Fruit fly (Drosophila melanogaster) whole organism, embryonic: ENCODE measurements around the gene Bicra.
A peak's percentile ranks its signal among the peaks of the same experiment; 100 is the strongest.

Experiments
- Antp ChIP-seq: fragments of 200-800 bp; sonication (Bioruptor generic); optimal IDR thresholded peaks from 3 replicates; lab custom pipeline; 2016; ENCODE audit warnings: missing biosample characterization, missing genetic modification characterization
- CG12071 ChIP-seq: fragments of 200-800 bp; sonication (Bioruptor generic); optimal IDR thresholded peaks from 3 replicates; lab custom pipeline; 2018; ENCODE audit warnings: missing biosample characterization, mild to moderate bottlenecking, missing genetic modification characterization
- CG14667 ChIP-seq: fragments of 200-800 bp; sonication (Bioruptor generic); IDR thresholded peaks from 2 replicates; pipeline ENCODE4 v1.3.6; 2022; ENCODE audit warnings: missing biosample characterization, missing genetic modification characterization
- CG14860 ChIP-seq: fragments of 200-800 bp; sonication (Bioruptor generic); IDR thresholded peaks from 3 replicates; pipeline ENCODE4 v1.3.6; 2022; ENCODE audit warnings: missing biosample characterization, missing genetic modification characterization; ENCODE audit not compliant: partially characterized antibody
- CG15011 ChIP-seq: fragments of 200-800 bp; sonication (Bioruptor generic); optimal IDR thresholded peaks from 3 replicates; lab custom pipeline; 2018; ENCODE audit warnings: missing biosample characterization, mild to moderate bottlenecking, missing genetic modification characterization
- CG15514 ChIP-seq: fragments of 200-800 bp; sonication (Bioruptor generic); optimal IDR thresholded peaks from 3 replicates; lab custom pipeline; 2017; ENCODE audit warnings: missing biosample characterization, missing genetic modification characterization, mild to moderate bottlenecking, moderate library complexity, missing genetic modification reagents
- CG15696 ChIP-seq: fragments of 200-800 bp; sonication (Bioruptor generic); optimal IDR thresholded peaks from 2 replicates; lab custom pipeline; 2019; ENCODE audit warnings: missing biosample characterization, mild to moderate bottlenecking, missing genetic modification characterization, moderate library complexity
- CG1603 ChIP-seq: fragments of 200-800 bp; sonication (Bioruptor generic); optimal IDR thresholded peaks from 2 replicates; lab custom pipeline; 2019; ENCODE audit warnings: missing biosample characterization, mild to moderate bottlenecking, missing genetic modification characterization, moderate library complexity
- CG17829 ChIP-seq: fragments of 200-800 bp; optimal IDR thresholded peaks from 2 replicates; lab custom pipeline; 2019; ENCODE audit warnings: missing biosample characterization, mild to moderate bottlenecking, missing genetic modification characterization, moderate library complexity
- CG1792 ChIP-seq: fragments of 200-800 bp; sonication (Bioruptor generic); optimal IDR thresholded peaks from 2 replicates; lab custom pipeline; 2016; ENCODE audit warnings: missing biosample characterization, missing genetic modification characterization
- CG33557 ChIP-seq: fragments of 200-800 bp; sonication (Bioruptor generic); optimal IDR thresholded peaks from 2 replicates; lab custom pipeline; 2019; ENCODE audit warnings: missing biosample characterization, mild to moderate bottlenecking, missing genetic modification characterization, moderate library complexity
- CG4360 ChIP-seq: fragments of 200-800 bp; sonication (Bioruptor generic); IDR thresholded peaks from 2 replicates; pipeline ENCODE4 v1.3.6; 2022; ENCODE audit warnings: missing biosample characterization, missing genetic modification characterization
- CG7357 ChIP-seq: fragments of 200-800 bp; sonication (Bioruptor generic); IDR thresholded peaks from 3 replicates; pipeline ENCODE4 v1.3.6; 2022; ENCODE audit warnings: missing biosample characterization, missing genetic modification characterization
- Doc2 ChIP-seq: fragments of 200-800 bp; sonication (Bioruptor generic); IDR thresholded peaks from 2 replicates; pipeline ENCODE4 v1.3.6; 2022; ENCODE audit warnings: missing biosample characterization, missing genetic modification characterization
- Dref ChIP-seq: fragments of 200-800 bp; sonication (Bioruptor generic); IDR thresholded peaks from 2 replicates; pipeline ENCODE4 v1.3.6; 2022; ENCODE audit warnings: missing biosample characterization, missing genetic modification characterization
- HLH3B ChIP-seq: fragments of 200-800 bp; sonication (Bioruptor generic); IDR thresholded peaks from 2 replicates; pipeline ENCODE4 v1.3.6; 2022; ENCODE audit warnings: missing biosample characterization, missing genetic modification characterization
- Lim3 ChIP-seq: fragments of 200-800 bp; sonication (Bioruptor generic); IDR thresholded peaks from 2 replicates; pipeline ENCODE4 v1.3.6; 2022; ENCODE audit warnings: missing biosample characterization, missing genetic modification characterization
- Meics ChIP-seq: fragments of 200-800 bp; sonication (Bioruptor generic); optimal IDR thresholded peaks from 2 replicates; lab custom pipeline; 2017; ENCODE audit warnings: missing biosample characterization, mild to moderate bottlenecking, missing genetic modification characterization
- Mes4 ChIP-seq: fragments of 200-800 bp; sonication (Bioruptor generic); optimal IDR thresholded peaks from 2 replicates; lab custom pipeline; 2016; ENCODE audit warnings: missing biosample characterization, missing genetic modification characterization
- NC2β ChIP-seq: fragments of 200-800 bp; sonication (Bioruptor generic); optimal IDR thresholded peaks from 2 replicates; lab custom pipeline; 2016; ENCODE audit warnings: missing biosample characterization, missing genetic modification characterization
- Oli ChIP-seq: fragments of 200-800 bp; sonication (Bioruptor generic); optimal IDR thresholded peaks from 2 replicates; lab custom pipeline; 2018; ENCODE audit warnings: missing biosample characterization, mild to moderate bottlenecking, missing genetic modification characterization, moderate library complexity
- Ptx1 ChIP-seq: fragments of 200-800 bp; sonication (Bioruptor generic); IDR thresholded peaks from 2 replicates; pipeline ENCODE4 v1.3.6; 2022; ENCODE audit warnings: missing biosample characterization, missing genetic modification characterization
- Sin3A ChIP-seq: fragments of >200 bp; optimal IDR thresholded peaks from 2 replicates; lab custom pipeline; 2018
- Sry-β ChIP-seq: fragments of 200-800 bp; sonication (Bioruptor generic); optimal IDR thresholded peaks from 2 replicates; lab custom pipeline; 2018; ENCODE audit warnings: missing biosample characterization, mild to moderate bottlenecking, missing genetic modification characterization, moderate library complexity
- Taf1 ChIP-seq: fragments of 200-800 bp; sonication (Bioruptor generic); IDR thresholded peaks from 2 replicates; pipeline ENCODE4 v1.3.6; 2022; ENCODE audit warnings: missing biosample characterization, missing genetic modification characterization
- Usf ChIP-seq: fragments of 200-800 bp; sonication (Bioruptor generic); optimal IDR thresholded peaks from 2 replicates; lab custom pipeline; 2017; ENCODE audit warnings: missing genotype, missing biosample characterization, missing genetic modification characterization
- bbx ChIP-seq: fragments of 200-800 bp; sonication (Bioruptor generic); IDR thresholded peaks from 2 replicates; pipeline ENCODE4 v1.3.6; 2022; ENCODE audit warnings: missing biosample characterization, missing genetic modification characterization; ENCODE audit not compliant: partially characterized antibody
- bsh ChIP-seq, 2 experiments: fragments of 200-800 bp; sonication (Bioruptor generic); optimal IDR thresholded peaks; 2 replicates each; lab custom pipeline; 2017 to 2018; ENCODE audit warnings: mild to moderate bottlenecking in 2 of 2, missing biosample characterization in 2 of 2, missing genetic modification characterization in 2 of 2, moderate library complexity in 1 of 2
- danr ChIP-seq: fragments of 200-800 bp; sonication (Bioruptor generic); IDR thresholded peaks from 2 replicates; pipeline ENCODE4 v1.3.6; 2022; ENCODE audit warnings: missing biosample characterization, missing genetic modification characterization
- dimm ChIP-seq: fragments of 200-800 bp; sonication (Bioruptor generic); IDR thresholded peaks from 2 replicates; pipeline ENCODE4 v1.3.6; 2022; ENCODE audit warnings: missing biosample characterization, missing genetic modification characterization
- emc ChIP-seq: fragments of 200-800 bp; sonication (Bioruptor generic); optimal IDR thresholded peaks from 2 replicates; lab custom pipeline; 2016; ENCODE audit warnings: missing biosample characterization, missing genetic modification characterization
- en ChIP-seq: fragments of 200-800 bp; sonication (Bioruptor generic); optimal IDR thresholded peaks from 2 replicates; lab custom pipeline; 2016; ENCODE audit warnings: missing biosample characterization, missing genetic modification characterization
- esg ChIP-seq: fragments of 200-800 bp; sonication (Bioruptor generic); conservative IDR thresholded peaks from 2 replicates; pipeline ENCODE4 v1.3.6; 2022; ENCODE audit warnings: missing biosample characterization, missing genetic modification characterization
- fd3F ChIP-seq: fragments of 200-800 bp; sonication (Bioruptor generic); optimal IDR thresholded peaks from 2 replicates; lab custom pipeline; 2018; ENCODE audit warnings: missing biosample characterization, mild to moderate bottlenecking, missing genetic modification characterization, moderate library complexity
- gcm2 ChIP-seq: fragments of 200-800 bp; sonication (Bioruptor generic); optimal IDR thresholded peaks from 2 replicates; lab custom pipeline; 2016; ENCODE audit warnings: missing biosample characterization, missing genetic modification characterization
- grn ChIP-seq: fragments of 200-800 bp; sonication (Bioruptor generic); optimal IDR thresholded peaks from 3 replicates; lab custom pipeline; 2017; ENCODE audit warnings: missing biosample characterization, missing genetic modification characterization
- h ChIP-seq: fragments of >200 bp; optimal IDR thresholded peaks from 2 replicates; lab custom pipeline; 2017
- ham ChIP-seq: fragments of 200-800 bp; sonication (Bioruptor generic); IDR thresholded peaks from 2 replicates; pipeline ENCODE4 v1.3.6; 2022; ENCODE audit warnings: missing biosample characterization, missing genetic modification characterization
- hkb ChIP-seq, 2 experiments: fragments of 200-800 bp in 1 of 2; fragments of >200 bp in 1 of 2; sonication (Bioruptor generic) in 1 of 2; IDR thresholded peaks in 1 of 2; optimal IDR thresholded peaks in 1 of 2; 2 replicates each; pipeline versions ENCODE4 v1.3.6 to Lab custom; 2017 to 2022; ENCODE audit warnings: missing biosample characterization in 1 of 2, missing genetic modification characterization in 1 of 2
- inv ChIP-seq: fragments of 200-800 bp; sonication (Bioruptor generic); IDR thresholded peaks from 2 replicates; pipeline ENCODE4 v1.3.6; 2022; ENCODE audit warnings: missing biosample characterization, missing genetic modification characterization; ENCODE audit not compliant: partially characterized antibody
- nerfin-2 ChIP-seq: fragments of 200-800 bp; sonication (Bioruptor generic); IDR thresholded peaks from 2 replicates; pipeline ENCODE4 v1.3.6; 2022; ENCODE audit warnings: missing biosample characterization, missing genetic modification characterization; ENCODE audit not compliant: partially characterized antibody
- nom ChIP-seq: fragments of 200-800 bp; sonication (Bioruptor generic); optimal IDR thresholded peaks from 2 replicates; lab custom pipeline; 2017; ENCODE audit warnings: missing biosample characterization, missing genetic modification characterization, mild to moderate bottlenecking, moderate library complexity, missing genetic modification reagents
- onecut ChIP-seq: fragments of 200-800 bp; sonication (Bioruptor generic); IDR thresholded peaks from 2 replicates; pipeline ENCODE4 v1.3.6; 2022; ENCODE audit warnings: missing biosample characterization, missing genetic modification characterization
- otp ChIP-seq: fragments of 200-800 bp; sonication (Bioruptor generic); IDR thresholded peaks from 3 replicates; pipeline ENCODE4, ENCODE4 v1.3.6; 2022; ENCODE audit warnings: missing biosample characterization, missing genetic modification characterization
- p53 ChIP-seq: fragments of 200-800 bp; sonication (Bioruptor generic); optimal IDR thresholded peaks from 2 replicates; lab custom pipeline; 2016; ENCODE audit warnings: missing biosample characterization, missing genetic modification characterization
- psq ChIP-seq: fragments of 200-800 bp; sonication (Bioruptor generic); optimal IDR thresholded peaks from 2 replicates; lab custom pipeline; 2017; ENCODE audit warnings: missing biosample characterization, missing genetic modification characterization
- sc ChIP-seq, 3 experiments: fragments of >200 bp in 2 of 3; fragments of 200-800 bp in 1 of 3; sonication (Bioruptor generic) in 1 of 3; optimal IDR thresholded peaks; 2 replicates in 2 of 3; 3 replicates in 1 of 3; lab custom pipeline; 2017; ENCODE audit warnings: mild to moderate bottlenecking in 1 of 3, missing biosample characterization in 1 of 3, missing genetic modification characterization in 1 of 3, missing genetic modification reagents in 1 of 3
- sens ChIP-seq: fragments of 200-800 bp; sonication (Bioruptor generic); peaks from one replicate; lab custom pipeline; 2016; ENCODE audit warnings: missing biosample characterization, missing genetic modification characterization
- sqz ChIP-seq: fragments of 200-800 bp; sonication (Bioruptor generic); optimal IDR thresholded peaks from 3 replicates; lab custom pipeline; 2018; ENCODE audit warnings: missing biosample characterization, mild to moderate bottlenecking, missing genetic modification characterization
- tin ChIP-seq: fragments of 200-800 bp; sonication (Bioruptor generic); optimal IDR thresholded peaks from 3 replicates; lab custom pipeline; 2016; ENCODE audit warnings: missing biosample characterization, missing genetic modification characterization
- tio ChIP-seq: fragments of 200-800 bp; sonication (Bioruptor generic); optimal IDR thresholded peaks from 2 replicates; lab custom pipeline; 2017; ENCODE audit warnings: missing biosample characterization, missing genetic modification characterization, inconsistent platforms

The Bicra gene

dm6 chr3R:29062717-29063206 is at the start of gene Bicra, which contains the start of gene Cul5 (continued):
- no peak for TF ChIP-seq Oli (tag; lab: Kevin White, UChicago)
- TF ChIP-seq bsh (GFP tag; optimal IDR thresholded peaks at IDR 0.05; lab: Kevin White, UChicago), result no peak
- peak; percentile 13 for TF ChIP-seq grn (GFP tag; lab: Kevin White, UChicago)
- TF ChIP-seq en (GFP tag; lab: Kevin White, UChicago), result no peak
- no peak for TF ChIP-seq dimm (GFP tag; lab: Robert Waterston, UW)
- TF ChIP-seq HLH3B, result no peak
- TF ChIP-seq ham, result no peak
- TF ChIP-seq CG15696 (tag; lab: Kevin White, UChicago), result no peak
- no peak for TF ChIP-seq CG7357 (GFP tag; lab: Robert Waterston, UW)
- no peak for TF ChIP-seq danr (GFP tag; lab: Robert Waterston, UW)
- TF ChIP-seq nerfin-2 (GFP tag; lab: Robert Waterston, UW), result peak; percentile 95
- TF ChIP-seq esg (GFP tag; lab: Robert Waterston, UW), result no peak
- TF ChIP-seq sc (optimal IDR thresholded peaks at IDR 0.05; lab: Kevin White, UChicago), result no peak
- TF ChIP-seq sc (GFP tag; optimal IDR thresholded peaks at IDR 0.05; lab: Kevin White, UChicago), result no peak
- no peak for TF ChIP-seq Sry-β (GFP tag; lab: Kevin White, UChicago)
- no peak for TF ChIP-seq fd3F (GFP tag; lab: Kevin White, UChicago)
- TF ChIP-seq tio (GFP tag; lab: Kevin White, UChicago), result no peak
- no peak for TF ChIP-seq p53 (GFP tag; lab: Kevin White, UChicago)
- TF ChIP-seq Doc2 (GFP tag; lab: Robert Waterston, UW), result no peak
- TF ChIP-seq Usf, result no peak
- TF ChIP-seq h (lab: Kevin White, UChicago), result no peak
- TF ChIP-seq CG15514, result peak; percentile 32
- no peak for TF ChIP-seq Lim3 (GFP tag; lab: Robert Waterston, UW)
- TF ChIP-seq psq (GFP tag; lab: Kevin White, UChicago), result no peak
- no peak for TF ChIP-seq CG17829 (tag; lab: Kevin White, UChicago)
- no peak; the same call in 1 of the 2 replicates for TF ChIP-seq onecut (GFP tag; lab: Robert Waterston, UW)
- peak; percentile 43 for TF ChIP-seq nom
- no peak for TF ChIP-seq Ptx1 (GFP tag; lab: Robert Waterston, UW)
- no peak for TF ChIP-seq emc (GFP tag; lab: Kevin White, UChicago)
- TF ChIP-seq Taf1 (GFP tag; lab: Robert Waterston, UW), result no peak
- TF ChIP-seq sqz (GFP tag; lab: Kevin White, UChicago), result no peak
- no peak for TF ChIP-seq CG14667 (GFP tag; lab: Robert Waterston, UW)
- peak; percentile 86; the same call in 1 of the 2 replicates for TF ChIP-seq inv (GFP tag; lab: Robert Waterston, UW)
- TF ChIP-seq Mes4 (GFP tag; lab: Kevin White, UChicago), result no peak
- TF ChIP-seq sens (GFP tag; lab: Kevin White, UChicago), result peak; percentile 4
- no peak for TF ChIP-seq Meics (GFP tag; lab: Kevin White, UChicago)
- no peak for TF ChIP-seq CG1603 (tag; lab: Kevin White, UChicago)
- TF ChIP-seq Dref, result peak; percentile 96
- TF ChIP-seq Antp (GFP tag; lab: Kevin White, UChicago), result peak; percentile 3
- peak; percentile 84 for TF ChIP-seq Sin3A (lab: Kevin White, UChicago)
- no peak for TF ChIP-seq CG15011
- no peak for TF ChIP-seq otp (GFP tag; lab: Robert Waterston, UW)
- no peak for TF ChIP-seq CG33557 (GFP tag; lab: Kevin White, UChicago)
- TF ChIP-seq bbx (GFP tag; lab: Robert Waterston, UW), result peak; percentile 95
- TF ChIP-seq CG12071 (GFP tag; lab: Kevin White, UChicago), result no peak
- TF ChIP-seq gcm2, result no peak
- peak; percentile 91 for TF ChIP-seq CG14860 (GFP tag; lab: Robert Waterston, UW)
- peak; percentile 14 for TF ChIP-seq NC2β (GFP tag; lab: Kevin White, UChicago)
- no peak for TF ChIP-seq CG1792 (GFP tag; lab: Kevin White, UChicago)
- no peak for TF ChIP-seq tin (GFP tag; lab: Kevin White, UChicago)
- peak; percentile 59 for TF ChIP-seq hkb (optimal IDR thresholded peaks at IDR 0.05; lab: Kevin White, UChicago)
- TF ChIP-seq hkb (GFP tag; IDR thresholded peaks at IDR 0.05; lab: Robert Waterston, UW), result no peak
- peak; percentile 48; the same call in 1 of the 2 replicates for TF ChIP-seq CG4360
